Worm (Caenorhabditis elegans): Measurements from ENCODE around the gene arrd-12.

arrd-12 gene

ce11 chrII:13812335-13812734, 46.3 kb downstream of the arrd-12 start:
- TF ChIP-seq fkh-10 (GFP tag; optimal IDR thresholded peaks at IDR 0.05) (peak; percentile 57), sdz-12 (GFP tag; optimal IDR thresholded peaks at IDR 0.05) (no peak)

- TF ChIP-seq lin-15B (tag; optimal IDR thresholded peaks at IDR 0.05): no peak
- peak; percentile 49; the same call in 1 of the 2 replicates for TF ChIP-seq ctbp-1 (GFP tag; IDR thresholded peaks at IDR 0.05)
- peak; percentile 79 for TF ChIP-seq ces-1 (GFP tag; optimal IDR thresholded peaks at IDR 0.05)
- peak in 1 of 2 experiments; percentile 0 for TF ChIP-seq lsy-2 (tag; optimal IDR thresholded peaks at IDR 0.05)
- no peak for TF ChIP-seq lin-1 (GFP tag; IDR thresholded peaks at IDR 0.05)
- no peak for TF ChIP-seq zfp-3 (GFP tag; conservative IDR thresholded peaks at IDR 0.05)
These were observed 47.4 kb downstream of the arrd-12 start for ce11 chrII:13813413-13813812.

- TF ChIP-seq F26F4.8 (GFP tag; conservative IDR thresholded peaks at IDR 0.05): no peak
- no peak for TF ChIP-seq hmg-1.1 (GFP tag; IDR thresholded peaks at IDR 0.05)
- peak; percentile 56 for TF ChIP-seq dve-1 (tag; optimal IDR thresholded peaks at IDR 0.05; ENCODE audit: insufficient read depth)
- peak in 1 of 2 experiments; percentile 26 for TF ChIP-seq unc-62 (GFP tag; optimal IDR thresholded peaks at IDR 0.05 in 1 of 2)
- TF ChIP-seq unc-62 (tag; optimal IDR thresholded peaks at IDR 0.05): no peak
- no peak for TF ChIP-seq egl-43 (GFP tag; IDR thresholded peaks at IDR 0.05)
- no peak for TF ChIP-seq daf-19 (GFP tag; conservative IDR thresholded peaks at IDR 0.05)
- TF ChIP-seq pqm-1 (tag; optimal IDR thresholded peaks at IDR 0.05): peak; percentile 90
- peak; percentile 82 for TF ChIP-seq nhr-77 (tag; optimal IDR thresholded peaks at IDR 0.05)
- TF ChIP-seq F49E8.2 (tag; optimal IDR thresholded peaks at IDR 0.05; ENCODE audit: borderline replicate concordance): no peak
- TF ChIP-seq daf-16 (GFP tag; optimal IDR thresholded peaks at IDR 0.05): no peak
- TF ChIP-seq daf-16 (tag; optimal IDR thresholded peaks at IDR 0.05): peak; percentile 37
- TF ChIP-seq pha-4 (GFP tag; IDR thresholded peaks at IDR 0.05): 0 out of 2 replicates have a peak, but pooled peaks have one; percentile 20
- no peak for TF ChIP-seq pha-4 (tag; optimal IDR thresholded peaks at IDR 0.05)
- 0 out of 2 replicates have a peak, but pooled peaks have one; percentile 17 for TF ChIP-seq lin-1 (GFP tag; IDR thresholded peaks at IDR 0.05)
- peak; percentile 30; the same call in 1 of the 2 replicates for TF ChIP-seq nhr-42 (GFP tag; IDR thresholded peaks at IDR 0.05)
- TF ChIP-seq mes-2 (tag; optimal IDR thresholded peaks at IDR 0.05; ENCODE audit: poor library complexity, severe bottlenecking): peak; percentile 13
- TF ChIP-seq ceh-32 (tag; optimal IDR thresholded peaks at IDR 0.05; ENCODE audit: poor library complexity): no peak
- no peak for TF ChIP-seq D1046.2 (GFP tag; IDR thresholded peaks at IDR 0.05)
- TF ChIP-seq ceh-82 (tag; optimal IDR thresholded peaks at IDR 0.05): no peak
- TF ChIP-seq set-16 (GFP tag; IDR thresholded peaks at IDR 0.05): no peak
- peak; percentile 76 for TF ChIP-seq nhr-28 (tag; optimal IDR thresholded peaks at IDR 0.05)
- no peak for TF ChIP-seq Y48G9A.11 (GFP tag; IDR thresholded peaks at IDR 0.05)
- no peak for TF ChIP-seq madf-9 (GFP tag; conservative IDR thresholded peaks at IDR 0.05)
- peak; percentile 82 for TF ChIP-seq hlh-11 (tag; optimal IDR thresholded peaks at IDR 0.05)
- TF ChIP-seq lin-29 (GFP tag; IDR thresholded peaks at IDR 0.05): no peak
- TF ChIP-seq F10B5.3 (tag; optimal IDR thresholded peaks at IDR 0.05): no peak
- TF ChIP-seq mxl-3 (GFP tag; optimal IDR thresholded peaks at IDR 0.05): no peak
- peak; percentile 81 for TF ChIP-seq dmd-6 (GFP tag; IDR thresholded peaks at IDR 0.05)
- peak; percentile 97 for TF ChIP-seq aha-1 (tag)
- TF ChIP-seq unc-39 (tag; optimal IDR thresholded peaks at IDR 0.05): no peak
- TF ChIP-seq Y105C5A.15 (GFP tag; IDR thresholded peaks at IDR 0.05): no peak
- TF ChIP-seq php-3 (GFP tag; IDR thresholded peaks at IDR 0.05): 0 out of 2 replicates have a peak, but pooled peaks have one; percentile 11
- TF ChIP-seq zip-11 (GFP tag; IDR thresholded peaks at IDR 0.05): no peak
- TF ChIP-seq hlh-30 (tag; optimal IDR thresholded peaks at IDR 0.05; ENCODE audit: insufficient read depth): peak; percentile 26
- TF ChIP-seq mdt-29 (GFP tag; IDR thresholded peaks at IDR 0.05): no peak
These were observed 47.9 kb downstream of the arrd-12 start for ce11 chrII:13813950-13814349.

Data from whole organism, L4 larva.